Worm (Caenorhabditis elegans) whole organism, mixed stage, embryonic: ENCODE results near the gene cic-1.
"Not testable (repeated sequence)": the region's sequence is repeated elsewhere in the genome, so short reads cannot be mapped to it uniquely, and the experiment has no call there.

Experiments used
- lsy-2 ChIP-seq: fragments of 150-350 bp; optimal IDR thresholded peaks from 2 replicates; lab custom pipeline; 2014; ENCODE audit warnings: missing biosample characterization, missing genetic modification characterization
- nhr-12 ChIP-seq: fragments of 150-350 bp; optimal IDR thresholded peaks from 2 replicates; lab custom pipeline; 2014; ENCODE audit warnings: missing biosample characterization, missing genetic modification characterization
- nhr-28 ChIP-seq: fragments of 150-350 bp; optimal IDR thresholded peaks from 2 replicates; lab custom pipeline; 2014; ENCODE audit warnings: missing biosample characterization, missing genetic modification characterization
- pha-4 ChIP-seq: fragments of 150-350 bp; optimal IDR thresholded peaks from 2 replicates; lab custom pipeline; 2018; ENCODE audit warnings: missing biosample characterization, missing genetic modification reagents, missing genetic modification characterization
- tbx-8 ChIP-seq: fragments of 200-800 bp; sonication (Bioruptor generic); optimal IDR thresholded peaks from 2 replicates; lab custom pipeline; 2018; ENCODE audit warnings: mild to moderate bottlenecking, missing genetic modification characterization, moderate library complexity, missing compliant biosample characterization
- unc-62 ChIP-seq: fragments of 150-350 bp; optimal IDR thresholded peaks from 2 replicates; lab custom pipeline; 2014; ENCODE audit warnings: missing biosample characterization, missing genetic modification reagents, missing genetic modification characterization
- ztf-11 ChIP-seq: fragments of 150-350 bp; optimal IDR thresholded peaks from 2 replicates; lab custom pipeline; 2014; ENCODE audit warnings: missing biosample characterization, missing genetic modification characterization

ce11 chrIII:2435373-2435772 is 34.4 kb upstream of the cic-1 start, which contains the start of gene W04B5.6:
- TF ChIP-seq unc-62 (GFP tag; lab: Kevin White, UChicago); nhr-28 (tag; lab: Kevin White, UChicago); pha-4 (tag; lab: Kevin White, UChicago); ztf-11 (tag; lab: Kevin White, UChicago); nhr-12 (tag; lab: Kevin White, UChicago); lsy-2 (tag; lab: Kevin White, UChicago); tbx-8 (GFP tag; lab: Kevin White, UChicago): not testable (repeated sequence)
